Worm (Caenorhabditis elegans): ENCODE results near the gene nhr-168.

- TF ChIP-seq ets-7 (tag; optimal IDR thresholded peaks at IDR 0.05) (no peak), hmbx-1 (tag; optimal IDR thresholded peaks at IDR 0.05) (no peak), B0310.2 (tag; optimal IDR thresholded peaks at IDR 0.05) (no peak), flt-1 (GFP tag; IDR thresholded peaks at IDR 0.05) (no peak), hnd-1 (tag; optimal IDR thresholded peaks at IDR 0.05) (no peak), sea-1 (GFP tag; conservative IDR thresholded peaks at IDR 0.05) (no peak), tra-4 (tag; optimal IDR thresholded peaks at IDR 0.05) (no peak), tbx-37 (GFP tag; conservative IDR thresholded peaks at IDR 0.05) (no peak), ceh-36 (tag; optimal IDR thresholded peaks at IDR 0.05) (no peak)
Observed at ce11 chrV:13288881-13289280, 44.8 kb downstream of the nhr-168 start.

Data from whole organism, early embryonic.